Fruit fly (Drosophila melanogaster) whole organism, embryonic: ENCODE results near the gene CG13385.
A peak's percentile ranks its signal among the peaks of the same experiment; 100 is the strongest.

Source experiments
- Aef1 ChIP-seq: fragments of 200-800 bp; sonication (Bioruptor generic); IDR thresholded peaks from 3 replicates; pipeline ENCODE4 v1.3.6; 2022; ENCODE audit warnings: missing biosample characterization, missing genetic modification characterization
- Asciz ChIP-seq: fragments of 200-800 bp; sonication (Bioruptor generic); optimal IDR thresholded peaks from 2 replicates; lab custom pipeline; 2017; ENCODE audit warnings: missing biosample characterization, mild to moderate bottlenecking, missing genetic modification characterization, missing genetic modification reagents
- CG12236 ChIP-seq: fragments of 200-800 bp; sonication (Bioruptor generic); optimal IDR thresholded peaks from 2 replicates; lab custom pipeline; 2016; ENCODE audit warnings: missing biosample characterization, missing genetic modification characterization
- CG12659 ChIP-seq: fragments of 200-800 bp; sonication (Bioruptor generic); optimal IDR thresholded peaks from 3 replicates; lab custom pipeline; 2017; ENCODE audit warnings: mild to moderate bottlenecking, missing biosample characterization, missing genetic modification reagents, missing genetic modification characterization
- CG16815 ChIP-seq: fragments of 200-800 bp; sonication (Bioruptor generic); optimal IDR thresholded peaks from 3 replicates; lab custom pipeline; 2017; ENCODE audit warnings: missing biosample characterization, mild to moderate bottlenecking, missing genetic modification characterization
- CG17612 ChIP-seq: fragments of 200-800 bp; sonication (Bioruptor generic); IDR thresholded peaks from 2 replicates; pipeline ENCODE4 v1.3.6; 2022; ENCODE audit warnings: missing biosample characterization, missing genetic modification characterization
- CG1832 ChIP-seq: fragments of 200-800 bp; sonication (Bioruptor generic); optimal IDR thresholded peaks from 2 replicates; lab custom pipeline; 2017; ENCODE audit warnings: missing biosample characterization, mild to moderate bottlenecking, missing genetic modification characterization, inconsistent platforms
- CG18476 ChIP-seq: fragments of 200-800 bp; sonication (Bioruptor generic); optimal IDR thresholded peaks from 2 replicates; lab custom pipeline; 2016; ENCODE audit warnings: missing biosample characterization, mild to moderate bottlenecking, missing genetic modification characterization
- CG2129 ChIP-seq: fragments of 200-800 bp; sonication (Bioruptor generic); IDR thresholded peaks from 2 replicates; pipeline ENCODE4 v1.3.6; 2022; ENCODE audit warnings: missing biosample characterization, missing genetic modification characterization; ENCODE audit not compliant: partially characterized antibody
- CG2202 ChIP-seq: fragments of 200-800 bp; sonication (Bioruptor generic); optimal IDR thresholded peaks from 2 replicates; lab custom pipeline; 2018; ENCODE audit warnings: missing biosample characterization, mild to moderate bottlenecking, missing genetic modification characterization
- CG31224 ChIP-seq: fragments of 200-800 bp; sonication (Bioruptor generic); IDR thresholded peaks from 2 replicates; pipeline ENCODE4 v1.3.6; 2022; ENCODE audit warnings: missing biosample characterization, missing genetic modification characterization
- CG34224 ChIP-seq: fragments of 200-800 bp; sonication (Bioruptor generic); IDR thresholded peaks from 3 replicates; pipeline ENCODE4 v1.3.6; 2022; ENCODE audit warnings: missing biosample characterization, missing genetic modification characterization; ENCODE audit not compliant: partially characterized antibody
- CG3726 ChIP-seq: fragments of 200-800 bp; sonication (Bioruptor generic); IDR thresholded peaks from 3 replicates; pipeline ENCODE4, ENCODE4 v1.3.6; 2022; ENCODE audit warnings: missing biosample characterization, missing genetic modification characterization
- CG4404 ChIP-seq: fragments of 200-800 bp; sonication (Bioruptor generic); IDR thresholded peaks from 2 replicates; pipeline ENCODE4 v1.3.6; 2022; ENCODE audit warnings: missing biosample characterization, missing genetic modification characterization
- CG5245 ChIP-seq: fragments of 200-800 bp; sonication (Bioruptor generic); optimal IDR thresholded peaks from 3 replicates; lab custom pipeline; 2016; ENCODE audit warnings: missing biosample characterization, missing genetic modification characterization
- CG7556 ChIP-seq: fragments of 200-800 bp; sonication (Bioruptor generic); optimal IDR thresholded peaks from 2 replicates; lab custom pipeline; 2017; ENCODE audit warnings: missing biosample characterization, mild to moderate bottlenecking, missing genetic modification characterization
- CG9609 ChIP-seq: fragments of 200-800 bp; sonication (Bioruptor generic); optimal IDR thresholded peaks from 3 replicates; lab custom pipeline; 2016; ENCODE audit warnings: missing biosample characterization, missing genetic modification characterization
- CG9932 ChIP-seq: fragments of 200-800 bp; sonication (Bioruptor generic); IDR thresholded peaks from 2 replicates; pipeline ENCODE4 v1.3.6; 2022; ENCODE audit warnings: missing biosample characterization, missing genetic modification characterization
- Camta ChIP-seq: fragments of 200-800 bp; sonication (Bioruptor generic); optimal IDR thresholded peaks from 2 replicates; lab custom pipeline; 2016; ENCODE audit warnings: missing biosample characterization, missing genetic modification characterization
- Deaf1 ChIP-seq: fragments of 200-800 bp; optimal IDR thresholded peaks from 3 replicates; lab custom pipeline; 2019; ENCODE audit warnings: missing biosample characterization, mild to moderate bottlenecking, missing genetic modification characterization, moderate library complexity
- E2f2 ChIP-seq: fragments of 200-800 bp; sonication (Bioruptor generic); IDR thresholded peaks from 2 replicates; pipeline ENCODE4 v1.3.6; 2022; ENCODE audit warnings: missing biosample characterization, missing genetic modification characterization
- HLH4C ChIP-seq: fragments of 200-800 bp; sonication (Bioruptor generic); IDR thresholded peaks from 3 replicates; pipeline ENCODE4 v1.3.6; 2022; ENCODE audit warnings: missing biosample characterization, missing genetic modification characterization; ENCODE audit not compliant: partially characterized antibody
- HLH54F ChIP-seq: fragments of 200-800 bp; sonication (Bioruptor generic); optimal IDR thresholded peaks from 3 replicates; lab custom pipeline; 2016; ENCODE audit warnings: missing biosample characterization, missing genetic modification characterization
- Hr39 ChIP-seq: fragments of >200 bp; optimal IDR thresholded peaks from 2 replicates; lab custom pipeline; 2017
- NK7.1 ChIP-seq: fragments of 200-800 bp; sonication (Bioruptor generic); optimal IDR thresholded peaks from 3 replicates; lab custom pipeline; 2016; ENCODE audit warnings: missing biosample characterization, missing genetic modification characterization
- Ravus ChIP-seq: fragments of 200-800 bp; sonication (Bioruptor generic); IDR thresholded peaks from 2 replicates; pipeline ENCODE4 v1.3.6; 2022; ENCODE audit warnings: missing biosample characterization, missing genetic modification characterization
- Rfx ChIP-seq: fragments of 200-800 bp; sonication (Bioruptor generic); IDR thresholded peaks from 2 replicates; pipeline ENCODE4 v1.3.6; 2022; ENCODE audit warnings: missing biosample characterization, missing genetic modification characterization
- Rx ChIP-seq: fragments of 200-800 bp; sonication (Bioruptor generic); IDR thresholded peaks from 2 replicates; pipeline ENCODE4 v1.3.6; 2022; ENCODE audit warnings: missing biosample characterization, missing genetic modification characterization
- TFAM ChIP-seq: fragments of 200-800 bp; sonication (Bioruptor generic); optimal IDR thresholded peaks from 2 replicates; lab custom pipeline; 2017; ENCODE audit warnings: missing biosample characterization, missing genetic modification characterization, inconsistent platforms
- Taf1 ChIP-seq: fragments of 200-800 bp; sonication (Bioruptor generic); IDR thresholded peaks from 2 replicates; pipeline ENCODE4 v1.3.6; 2022; ENCODE audit warnings: missing biosample characterization, missing genetic modification characterization
- Trl ChIP-seq, 3 experiments: fragments of >200 bp in 2 of 3; fragments of 200-800 bp in 1 of 3; sonication (Bioruptor generic) in 1 of 3; optimal IDR thresholded peaks; 2 replicates in 1 of 3; 3 replicates in 2 of 3; lab custom pipeline; 2016 to 2017; ENCODE audit warnings: missing biosample characterization in 1 of 3, missing genetic modification characterization in 1 of 3
- ase ChIP-seq: fragments of 200-800 bp; sonication (Bioruptor generic); IDR thresholded peaks from 3 replicates; pipeline ENCODE4 v1.3.6; 2022; ENCODE audit warnings: missing biosample characterization, missing genetic modification characterization
- chm ChIP-seq: fragments of 200-800 bp; sonication (Bioruptor generic); IDR thresholded peaks from 2 replicates; pipeline ENCODE4 v1.3.6; 2022; ENCODE audit warnings: missing biosample characterization, missing genetic modification characterization
- crp ChIP-seq, 2 experiments: fragments of 200-800 bp; sonication (Bioruptor generic); optimal IDR thresholded peaks; 2 replicates in 1 of 2; 3 replicates in 1 of 2; lab custom pipeline; 2017; ENCODE audit warnings: missing biosample characterization in 2 of 2, missing genetic modification characterization in 2 of 2, mild to moderate bottlenecking in 1 of 2, moderate library complexity in 1 of 2
- fru ChIP-seq: fragments of >200 bp; optimal IDR thresholded peaks from 2 replicates; lab custom pipeline; 2017
- gce ChIP-seq: fragments of 200-800 bp; sonication (Bioruptor generic); IDR thresholded peaks from 3 replicates; pipeline ENCODE4 v1.3.6; 2022; ENCODE audit warnings: missing biosample characterization, missing genetic modification characterization
- gcm2 ChIP-seq: fragments of 200-800 bp; sonication (Bioruptor generic); optimal IDR thresholded peaks from 2 replicates; lab custom pipeline; 2016; ENCODE audit warnings: missing biosample characterization, missing genetic modification characterization
- ham ChIP-seq: fragments of 200-800 bp; sonication (Bioruptor generic); IDR thresholded peaks from 2 replicates; pipeline ENCODE4 v1.3.6; 2022; ENCODE audit warnings: missing biosample characterization, missing genetic modification characterization
- hth ChIP-seq: fragments of >200 bp; optimal IDR thresholded peaks from 2 replicates; lab custom pipeline; 2017; ENCODE audit warnings: inconsistent platforms
- insv ChIP-seq, 2 experiments: fragments of 200-800 bp; sonication (Bioruptor generic); optimal IDR thresholded peaks; 3 replicates each; lab custom pipeline; 2016 to 2018; ENCODE audit warnings: missing biosample characterization in 2 of 2, missing genetic modification characterization in 2 of 2
- kah ChIP-seq: fragments of 200-800 bp; sonication (Bioruptor generic); optimal IDR thresholded peaks from 2 replicates; lab custom pipeline; 2018; ENCODE audit warnings: missing biosample characterization, mild to moderate bottlenecking, missing genetic modification characterization
- klu ChIP-seq: fragments of 200-800 bp; sonication (Bioruptor generic); IDR thresholded peaks from 2 replicates; pipeline ENCODE4 v1.3.6; 2022; ENCODE audit warnings: missing biosample characterization, missing genetic modification characterization
- mam ChIP-seq: fragments of 200-800 bp; sonication (Bioruptor generic); optimal IDR thresholded peaks from 3 replicates; lab custom pipeline; 2016; ENCODE audit warnings: missing biosample characterization, missing genetic modification characterization
- onecut ChIP-seq: fragments of 200-800 bp; sonication (Bioruptor generic); IDR thresholded peaks from 2 replicates; pipeline ENCODE4 v1.3.6; 2022; ENCODE audit warnings: missing biosample characterization, missing genetic modification characterization
- otp ChIP-seq: fragments of 200-800 bp; sonication (Bioruptor generic); IDR thresholded peaks from 3 replicates; pipeline ENCODE4, ENCODE4 v1.3.6; 2022; ENCODE audit warnings: missing biosample characterization, missing genetic modification characterization
- run ChIP-seq: fragments of 200-800 bp; sonication (Bioruptor generic); optimal IDR thresholded peaks from 3 replicates; lab custom pipeline; 2018; ENCODE audit warnings: missing biosample characterization, mild to moderate bottlenecking, missing genetic modification characterization
- sd ChIP-seq: fragments of 200-800 bp; sonication (Bioruptor generic); optimal IDR thresholded peaks from 3 replicates; lab custom pipeline; 2018; ENCODE audit warnings: missing biosample characterization, mild to moderate bottlenecking, missing genetic modification characterization, moderate library complexity
- seq ChIP-seq: fragments of 200-800 bp; sonication (Bioruptor generic); IDR thresholded peaks from 2 replicates; pipeline ENCODE4 v1.3.6; 2022; ENCODE audit warnings: missing biosample characterization, missing genetic modification characterization
- shn ChIP-seq: fragments of 200-800 bp; sonication (Bioruptor generic); optimal IDR thresholded peaks from 3 replicates; lab custom pipeline; 2016; ENCODE audit warnings: missing biosample characterization, missing genetic modification characterization
- tup ChIP-seq: fragments of 200-800 bp; sonication (Bioruptor generic); optimal IDR thresholded peaks from 2 replicates; lab custom pipeline; 2016; ENCODE audit warnings: missing biosample characterization, mild to moderate bottlenecking, missing genetic modification characterization, moderate library complexity
- usp ChIP-seq: fragments of >200 bp; optimal IDR thresholded peaks from 2 replicates; lab custom pipeline; 2017; ENCODE audit warnings: missing biosample characterization, missing genetic modification characterization

The CG13385 gene

dm6 chr2L:8365701-8366643 is 30.5 kb upstream of the CG13385 start, which contains the start of gene Pp2A-29B (continued):
- TF ChIP-seq insv (GFP tag; optimal IDR thresholded peaks at IDR 0.05; lab: Kevin White, UChicago) (peak in 1 of 2 experiments; percentile 25), shn (GFP tag; lab: Kevin White, UChicago) (no peak), E2f2 (peak; percentile 88), HLH54F (GFP tag; lab: Kevin White, UChicago) (no peak), gce (GFP tag; lab: Robert Waterston, UW) (no peak), Trl (optimal IDR thresholded peaks at IDR 0.05; lab: Kevin White, UChicago) (no peak), Trl (GFP tag; optimal IDR thresholded peaks at IDR 0.05; lab: Kevin White, UChicago) (peak; percentile 3), CG1832 (GFP tag; lab: Kevin White, UChicago) (no peak), hth (lab: Kevin White, UChicago) (no peak), HLH4C (GFP tag; lab: Robert Waterston, UW) (peak; percentile 99), Hr39 (no peak), ham (no peak), chm (GFP tag; lab: Robert Waterston, UW) (no peak), CG4404 (GFP tag; lab: Robert Waterston, UW) (no peak), sd (peak; percentile 92), seq (no peak), CG2129 (GFP tag; lab: Robert Waterston, UW) (peak; percentile 99), CG2202 (no peak), tup (GFP tag; lab: Kevin White, UChicago) (no peak), Ravus (GFP tag; lab: Robert Waterston, UW) (no peak), ase (no peak), Taf1 (GFP tag; lab: Robert Waterston, UW) (no peak), Aef1 (GFP tag; lab: Robert Waterston, UW) (no peak), Camta (no peak), CG9609 (no peak), CG12659 (GFP tag; lab: Kevin White, UChicago) (peak; percentile 69), Rfx (GFP tag; lab: Robert Waterston, UW) (0 out of 2 replicates have a peak, but pooled peaks have one; percentile 11), CG9932 (GFP tag; lab: Robert Waterston, UW) (peak; percentile 65), Rx (no peak), CG7556 (no peak), CG34224 (GFP tag; lab: Robert Waterston, UW) (peak; percentile 97), otp (GFP tag; lab: Robert Waterston, UW) (no peak), Asciz (GFP tag; lab: Kevin White, UChicago) (no peak), TFAM (GFP tag; lab: Kevin White, UChicago) (no peak), CG3726 (no peak), onecut (GFP tag; lab: Robert Waterston, UW) (no peak), usp (GFP tag; lab: Kevin White, UChicago) (no peak), CG16815 (no peak), gcm2 (GFP tag; lab: Kevin White, UChicago) (no peak), NK7.1 (GFP tag; lab: Kevin White, UChicago) (no peak), kah (no peak), mam (GFP tag; lab: Kevin White, UChicago) (peak; percentile 25), fru (lab: Kevin White, UChicago) (no peak), CG5245 (GFP tag; lab: Kevin White, UChicago) (no peak), klu (GFP tag; lab: Robert Waterston, UW) (peak; percentile 45; the same call in 1 of the 2 replicates), CG31224 (GFP tag; lab: Robert Waterston, UW) (no peak), run (no peak), CG12236 (GFP tag; lab: Kevin White, UChicago) (no peak), Deaf1 (tag; lab: Kevin White, UChicago) (peak; percentile 7), crp (GFP tag; optimal IDR thresholded peaks at IDR 0.05; lab: Kevin White, UChicago) (no peak), CG17612 (GFP tag; lab: Robert Waterston, UW) (no peak), CG18476 (GFP tag; lab: Kevin White, UChicago) (peak; percentile 15)
